Worm (Caenorhabditis elegans): ENCODE data around the gene lmbr-1.

Gene lmbr-1

ce11 chrIII:8402633-8403032, 30.6 kb downstream of the lmbr-1 start:
- TF ChIP-seq nhr-11 (tag; optimal IDR thresholded peaks at IDR 0.05), result no peak
- no peak for TF ChIP-seq sma-3 (GFP tag; optimal IDR thresholded peaks at IDR 0.05)
- TF ChIP-seq ztf-11 (tag; optimal IDR thresholded peaks at IDR 0.05), result no peak
- no peak for TF ChIP-seq nhr-25 (tag; optimal IDR thresholded peaks at IDR 0.05)
- no peak for TF ChIP-seq sem-4 (tag; optimal IDR thresholded peaks at IDR 0.05)

DNA sequence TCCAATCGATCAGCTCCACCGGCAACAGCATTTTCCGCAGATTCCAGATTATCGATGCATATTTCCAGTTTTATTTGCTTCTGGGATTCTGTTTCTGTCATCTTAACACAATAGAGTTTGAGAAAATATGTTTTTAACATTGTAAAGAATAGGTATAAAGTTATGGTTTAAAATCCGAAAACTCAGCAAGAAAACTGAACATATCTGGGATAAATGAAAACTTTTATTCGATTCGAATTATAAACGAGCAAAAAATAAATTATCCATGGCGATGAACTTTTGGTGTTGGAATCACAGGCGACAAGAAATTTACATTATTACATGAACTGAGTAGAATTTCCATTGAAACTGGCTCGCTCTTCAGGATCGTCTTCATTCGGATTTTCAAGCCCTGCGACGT, 31.5 kb downstream of the lmbr-1 start, which contains the start of gene cutc-1:
TSS of gene cutc-1 (minus strand) at position 101 of the 400 bp plus-strand sequence.
- TF ChIP-seq alr-1 (tag; optimal IDR thresholded peaks at IDR 0.05) (no peak), unc-55 (GFP tag; optimal IDR thresholded peaks at IDR 0.05) (no peak), dmd-4 (tag; optimal IDR thresholded peaks at IDR 0.05) (no peak), lsy-2 (tag; optimal IDR thresholded peaks at IDR 0.05) (no peak), C34F6.9 (tag; optimal IDR thresholded peaks at IDR 0.05) (no peak), unc-62 (GFP tag; optimal IDR thresholded peaks at IDR 0.05) (no peak), nhr-25 (tag; optimal IDR thresholded peaks at IDR 0.05) (no peak), ama-1 (optimal IDR thresholded peaks at IDR 0.05) (no peak), aly-2 (tag; optimal IDR thresholded peaks at IDR 0.05) (no peak), egl-27 (tag; optimal IDR thresholded peaks at IDR 0.05) (no peak), ZK546.5 (tag; optimal IDR thresholded peaks at IDR 0.05) (no peak), gmeb-1 (tag; optimal IDR thresholded peaks at IDR 0.05) (no peak), zag-1 (tag; optimal IDR thresholded peaks at IDR 0.05) (no peak), lin-13 (GFP tag; optimal IDR thresholded peaks at IDR 0.05) (no peak), mdl-1 (tag; optimal IDR thresholded peaks at IDR 0.05) (no peak), nhr-77 (tag; optimal IDR thresholded peaks at IDR 0.05) (no peak), ztf-1 (GFP tag; conservative IDR thresholded peaks at IDR 0.05) (no peak), crh-2 (tag; optimal IDR thresholded peaks at IDR 0.05) (no peak), sem-4 (tag; optimal IDR thresholded peaks at IDR 0.05) (no peak)

- peak; percentile 38 for TF ChIP-seq unc-55 (GFP tag; optimal IDR thresholded peaks at IDR 0.05)
- no peak for TF ChIP-seq ZK546.5 (tag; optimal IDR thresholded peaks at IDR 0.05)
- peak in 1 of 2 experiments; percentile 11 for TF ChIP-seq lsy-2 (tag; optimal IDR thresholded peaks at IDR 0.05)
These were observed 33.5 kb downstream of the lmbr-1 start, which contains the start of the genes ubxn-4 and cyy-1 for ce11 chrIII:8405449-8405962. ubxn-4 (minus strand) TSS chrIII:8405562. cyy-1 (plus strand) TSS chrIII:8405874.

DNA sequence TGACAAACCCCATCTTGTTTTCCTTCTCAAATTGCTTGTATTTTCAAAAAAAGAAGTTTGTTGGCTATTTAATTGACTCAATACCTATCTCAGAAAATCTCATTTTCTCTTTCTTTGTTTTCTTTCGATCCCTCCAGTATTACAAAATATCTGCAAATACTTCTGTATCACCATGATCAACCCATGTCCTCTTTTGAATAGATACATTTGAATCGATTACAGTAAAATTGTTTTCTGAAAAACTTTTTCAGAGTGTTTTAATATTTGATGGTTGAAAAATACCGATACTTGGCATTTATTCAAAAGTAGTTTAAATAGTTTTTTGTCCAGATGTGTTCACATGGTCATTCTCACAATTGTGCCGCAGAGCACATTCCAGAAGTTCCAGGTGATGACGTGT, 37.1 kb downstream of the lmbr-1 start, which contains the start of gene ZK353.9:
TSS of gene ZK353.9 (plus strand) at position 331 of the 400 bp plus-strand sequence.
- TF ChIP-seq mab-5 (tag; optimal IDR thresholded peaks at IDR 0.05) (no peak), nhr-23 (tag; optimal IDR thresholded peaks at IDR 0.05) (no peak)

DNA sequence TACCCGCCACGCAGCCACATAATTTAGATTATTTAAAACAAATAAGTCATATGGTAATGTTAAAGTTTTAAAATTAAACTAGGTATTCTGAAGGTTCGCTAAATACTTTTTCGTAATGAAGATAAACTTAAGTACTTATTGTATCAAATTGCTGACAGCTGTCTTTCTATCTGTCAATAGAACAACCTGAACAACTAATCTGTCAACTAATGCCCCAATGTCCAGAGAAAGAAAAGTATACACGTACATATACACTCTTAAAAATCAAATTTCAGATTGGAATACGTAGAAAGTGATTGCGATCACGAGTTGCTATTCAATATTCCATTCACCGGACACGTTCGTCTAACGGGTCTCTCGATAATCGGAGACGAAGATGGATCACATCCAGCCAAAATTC, 38.7 kb downstream of the lmbr-1 start:
- TF ChIP-seq nhr-12 (tag; optimal IDR thresholded peaks at IDR 0.05) (no peak), sem-4 (tag; optimal IDR thresholded peaks at IDR 0.05) (no peak), nhr-77 (tag; optimal IDR thresholded peaks at IDR 0.05) (no peak), ztf-1 (GFP tag; conservative IDR thresholded peaks at IDR 0.05) (no peak), crh-2 (tag; optimal IDR thresholded peaks at IDR 0.05) (no peak), nhr-10 (tag; optimal IDR thresholded peaks at IDR 0.05) (no peak), fos-1 (tag; optimal IDR thresholded peaks at IDR 0.05) (no peak), snpc-4 (tag; optimal IDR thresholded peaks at IDR 0.05) (no peak), mbf-1 (tag; optimal IDR thresholded peaks at IDR 0.05) (no peak), nhr-23 (tag; optimal IDR thresholded peaks at IDR 0.05) (no peak), nhr-237 (tag; optimal IDR thresholded peaks at IDR 0.05) (no peak), elt-1 (tag; optimal IDR thresholded peaks at IDR 0.05) (no peak), mab-5 (tag; optimal IDR thresholded peaks at IDR 0.05) (no peak), aly-2 (tag; optimal IDR thresholded peaks at IDR 0.05) (no peak), C34F6.9 (tag; optimal IDR thresholded peaks at IDR 0.05) (no peak), R02D3.7 (tag; optimal IDR thresholded peaks at IDR 0.05) (no peak)

DNA sequence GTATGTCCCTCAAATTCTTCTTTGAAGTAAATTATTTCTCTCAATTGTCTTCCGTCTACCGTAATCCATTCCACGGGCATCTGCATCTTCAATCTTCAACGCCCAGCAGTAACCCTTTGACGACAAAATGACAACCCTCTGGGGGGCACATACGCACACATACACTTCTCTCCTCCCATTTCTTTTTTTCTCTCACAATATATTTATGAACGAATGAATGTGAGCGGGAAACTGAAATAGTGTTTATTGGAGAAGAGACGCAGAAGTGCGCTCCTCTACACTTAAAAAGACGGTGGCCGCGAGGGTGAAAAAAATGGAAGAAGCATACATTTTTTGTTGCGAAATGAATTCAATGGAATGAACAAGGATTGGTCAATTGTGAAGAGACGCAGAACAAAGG, 39.9 kb downstream of the lmbr-1 start:
- TF ChIP-seq lsy-2 (tag; optimal IDR thresholded peaks at IDR 0.05) (peak; percentile 72 to 94), lin-13 (GFP tag; optimal IDR thresholded peaks at IDR 0.05) (peak; percentile 58), crh-2 (tag; optimal IDR thresholded peaks at IDR 0.05) (peak; percentile 91), F13H6.1 (tag; optimal IDR thresholded peaks at IDR 0.05) (peak; percentile 77), sma-9 (GFP tag; optimal IDR thresholded peaks at IDR 0.05) (peak; percentile 44), sma-9 (tag; optimal IDR thresholded peaks at IDR 0.05) (no peak), Y55F3AM.14 (GFP tag; optimal IDR thresholded peaks at IDR 0.05) (peak; percentile 62), nhr-12 (tag; optimal IDR thresholded peaks at IDR 0.05) (no peak), nhr-21 (tag; optimal IDR thresholded peaks at IDR 0.05) (peak; percentile 31), sma-3 (GFP tag; optimal IDR thresholded peaks at IDR 0.05) (peak; percentile 36), fos-1 (tag; optimal IDR thresholded peaks at IDR 0.05) (peak; percentile 86), alr-1 (tag; optimal IDR thresholded peaks at IDR 0.05) (no peak), ama-1 (optimal IDR thresholded peaks at IDR 0.05) (peak; percentile 38), elt-1 (tag; optimal IDR thresholded peaks at IDR 0.05) (no peak), C34F6.9 (tag; optimal IDR thresholded peaks at IDR 0.05) (peak; percentile 93), nhr-25 (tag; optimal IDR thresholded peaks at IDR 0.05) (peak; percentile 88), peb-1 (tag; optimal IDR thresholded peaks at IDR 0.05) (no peak), egl-27 (tag; optimal IDR thresholded peaks at IDR 0.05) (peak; percentile 28), gmeb-1 (tag; optimal IDR thresholded peaks at IDR 0.05) (peak; percentile 47), skn-1 (tag; optimal IDR thresholded peaks at IDR 0.05) (peak; percentile 8), ceh-16 (tag; optimal IDR thresholded peaks at IDR 0.05) (no peak), blmp-1 (tag; optimal IDR thresholded peaks at IDR 0.05; ENCODE audit: insufficient read depth) (peak; percentile 25), nhr-23 (tag; optimal IDR thresholded peaks at IDR 0.05) (no peak), unc-39 (tag; optimal IDR thresholded peaks at IDR 0.05) (no peak)
